Worm (Caenorhabditis elegans): ENCODE results near the gene ins-23.

DNA sequence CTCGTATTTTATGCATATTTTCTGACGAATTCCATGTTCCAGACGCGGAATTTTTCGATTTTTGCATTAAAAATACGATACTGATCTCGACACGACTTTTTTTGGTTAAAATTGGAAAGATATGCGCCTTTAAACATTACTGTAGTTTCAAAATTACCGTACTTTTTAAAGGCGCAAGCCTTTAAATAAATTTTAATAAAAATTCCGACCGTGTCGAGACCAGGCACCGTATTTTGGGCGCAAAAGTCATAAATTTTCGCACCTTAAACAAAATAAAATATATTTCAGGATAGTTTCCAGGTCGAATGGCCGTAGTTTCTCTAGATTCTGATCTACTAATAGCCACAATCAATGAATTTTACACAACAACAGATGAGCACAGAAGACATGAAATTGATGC is 41.2 kb downstream of the ins-23 start, which contains the start of gene T16G12.6:
- TF ChIP-seq unc-39 (tag; optimal IDR thresholded peaks at IDR 0.05) = no peak
- TF ChIP-seq lin-13 (tag; optimal IDR thresholded peaks at IDR 0.05) = no peak
- TF ChIP-seq ztf-11 (tag; optimal IDR thresholded peaks at IDR 0.05) = no peak
- no peak for TF ChIP-seq nhr-76 (tag; optimal IDR thresholded peaks at IDR 0.05)
- no peak for TF ChIP-seq unc-62 (GFP tag; optimal IDR thresholded peaks at IDR 0.05)
- TF ChIP-seq lin-32 (GFP tag; optimal IDR thresholded peaks at IDR 0.05) = no peak
- no peak for TF ChIP-seq nhr-12 (tag; optimal IDR thresholded peaks at IDR 0.05)
- no peak for TF ChIP-seq mep-1 (tag; optimal IDR thresholded peaks at IDR 0.05)
- no peak for TF ChIP-seq elt-3 (tag; optimal IDR thresholded peaks at IDR 0.05)
- no peak for TF ChIP-seq elt-1 (tag; optimal IDR thresholded peaks at IDR 0.05; ENCODE audit: borderline replicate concordance, insufficient read depth)
- TF ChIP-seq nhr-237 (tag; optimal IDR thresholded peaks at IDR 0.05) = no peak
